Worm (Caenorhabditis elegans): ENCODE results near the gene F39B3.7.

ce11 chrX:17528068-17528467 lies 39.2 kb downstream of the F39B3.7 start, which contains the start of gene sup-10:
- no peak for TF ChIP-seq tab-1 (GFP tag; IDR thresholded peaks at IDR 0.05)
- no peak for TF ChIP-seq ref-1 (GFP tag; conservative IDR thresholded peaks at IDR 0.05)
- no peak for TF ChIP-seq flt-1 (GFP tag; IDR thresholded peaks at IDR 0.05)
- no peak for TF ChIP-seq cog-1 (tag; optimal IDR thresholded peaks at IDR 0.05)
- TF ChIP-seq T22C8.4 (GFP tag; IDR thresholded peaks at IDR 0.05): no peak
- TF ChIP-seq klf-2 (GFP tag; conservative IDR thresholded peaks at IDR 0.05): no peak
- no peak for TF ChIP-seq ztf-29 (GFP tag; IDR thresholded peaks at IDR 0.05)
- no peak for TF ChIP-seq med-1 (GFP tag; optimal IDR thresholded peaks at IDR 0.05; ENCODE audit: insufficient read depth)
- TF ChIP-seq ztf-23 (GFP tag; IDR thresholded peaks at IDR 0.05): no peak
